Worm (Caenorhabditis elegans) whole organism, L2 larva: ENCODE measurements around the gene gst-33.
A peak's percentile ranks its signal among the peaks of the same experiment; 100 is the strongest.
"Not testable (repeated sequence)": the region's sequence is repeated elsewhere in the genome, so short reads cannot be mapped to it uniquely, and the experiment has no call there.

Experiments used
- C34F6.9 ChIP-seq: fragments of 150-350 bp; optimal IDR thresholded peaks from 2 replicates; lab custom pipeline; 2014; ENCODE audit warnings: missing biosample characterization, missing genetic modification characterization
- F13H6.1 ChIP-seq: sonication (generic microtip); optimal IDR thresholded peaks from 2 replicates; lab custom pipeline; 2016; ENCODE audit warnings: missing genetic modification characterization, missing compliant biosample characterization
- R02D3.7 ChIP-seq: fragments of 150-350 bp; optimal IDR thresholded peaks from 2 replicates; lab custom pipeline; 2014; ENCODE audit warnings: missing biosample characterization, missing genetic modification characterization
- ZK546.5 ChIP-seq: sonication (generic microtip); optimal IDR thresholded peaks from 2 replicates; lab custom pipeline; 2017; ENCODE audit warnings: missing biosample characterization, missing genetic modification characterization
- alr-1 ChIP-seq: fragments of 150-350 bp; optimal IDR thresholded peaks from 2 replicates; lab custom pipeline; 2014; ENCODE audit warnings: missing biosample characterization, missing genetic modification characterization
- ama-1 ChIP-seq: fragments of 150-350 bp; optimal IDR thresholded peaks from 2 replicates; lab custom pipeline; 2018; ENCODE audit warnings: inconsistent platforms
- blmp-1 ChIP-seq: sonication (generic microtip); optimal IDR thresholded peaks from 2 replicates; lab custom pipeline; 2017; ENCODE audit warnings: missing genetic modification characterization, mild to moderate bottlenecking, missing compliant biosample characterization, antibody characterized with exemption, moderate library complexity; ENCODE audit not compliant: insufficient read depth
- ceh-16 ChIP-seq: fragments of 150-350 bp; optimal IDR thresholded peaks from 2 replicates; lab custom pipeline; 2014; ENCODE audit warnings: missing biosample characterization, missing genetic modification characterization
- crh-2 ChIP-seq: sonication (generic microtip); optimal IDR thresholded peaks from 2 replicates; lab custom pipeline; 2017; ENCODE audit warnings: missing biosample characterization, missing genetic modification characterization
- dmd-4 ChIP-seq: sonication (generic microtip); optimal IDR thresholded peaks from 2 replicates; lab custom pipeline; 2017; ENCODE audit warnings: missing biosample characterization, missing genetic modification characterization
- egl-27 ChIP-seq: sonication (generic microtip); optimal IDR thresholded peaks from 3 replicates; lab custom pipeline; 2017; ENCODE audit warnings: missing biosample characterization, missing genetic modification reagents, missing genetic modification characterization
- fos-1 ChIP-seq: fragments of 150-350 bp; optimal IDR thresholded peaks from 2 replicates; lab custom pipeline; 2014; ENCODE audit warnings: missing biosample characterization, missing genetic modification characterization
- gmeb-1 ChIP-seq: fragments of 150-350 bp; optimal IDR thresholded peaks from 2 replicates; lab custom pipeline; 2014; ENCODE audit warnings: missing biosample characterization, missing genetic modification characterization
- lin-11 ChIP-seq: fragments of 150-350 bp; sonication (generic microtip); optimal IDR thresholded peaks from 2 replicates; lab custom pipeline; 2014; ENCODE audit warnings: missing biosample characterization, missing genetic modification characterization, inconsistent platforms, mixed read lengths
- lin-39 ChIP-seq: fragments of 150-350 bp; optimal IDR thresholded peaks from 2 replicates; lab custom pipeline; 2014; ENCODE audit warnings: missing biosample characterization, missing genetic modification reagents, missing genetic modification characterization
- lsy-2 ChIP-seq, 2 experiments: fragments of 150-350 bp in 1 of 2; sonication (generic microtip) in 1 of 2; optimal IDR thresholded peaks; 2 replicates each; lab custom pipeline; 2014 to 2017; ENCODE audit warnings: missing biosample characterization in 2 of 2, missing genetic modification characterization in 2 of 2
- mab-5 ChIP-seq: fragments of 150-350 bp; optimal IDR thresholded peaks from 2 replicates; lab custom pipeline; 2014; ENCODE audit warnings: missing biosample characterization, missing genetic modification characterization
- mbf-1 ChIP-seq: sonication (generic microtip); optimal IDR thresholded peaks from 2 replicates; lab custom pipeline; 2017; ENCODE audit warnings: missing biosample characterization, missing genetic modification characterization
- mdl-1 ChIP-seq, 2 experiments: fragments of 150-350 bp in 1 of 2; sonication (generic microtip) in 1 of 2; optimal IDR thresholded peaks; 2 replicates each; lab custom pipeline; 2017; ENCODE audit warnings: missing biosample characterization in 2 of 2, missing genetic modification characterization in 2 of 2
- nhr-10 ChIP-seq: sonication (generic microtip); optimal IDR thresholded peaks from 2 replicates; lab custom pipeline; 2017; ENCODE audit warnings: missing biosample characterization, missing genetic modification characterization
- nhr-11 ChIP-seq: fragments of 150-350 bp; optimal IDR thresholded peaks from 2 replicates; lab custom pipeline; 2014; ENCODE audit warnings: missing biosample characterization, missing genetic modification characterization
- nhr-129 ChIP-seq: fragments of 150-350 bp; optimal IDR thresholded peaks from 2 replicates; lab custom pipeline; 2014; ENCODE audit warnings: missing biosample characterization, missing genetic modification characterization
- nhr-21 ChIP-seq: fragments of 150-350 bp; optimal IDR thresholded peaks from 2 replicates; lab custom pipeline; 2014; ENCODE audit warnings: missing biosample characterization, missing genetic modification characterization
- nhr-23 ChIP-seq: fragments of 150-350 bp; optimal IDR thresholded peaks from 2 replicates; lab custom pipeline; 2014; ENCODE audit warnings: missing biosample characterization, missing genetic modification reagents, missing genetic modification characterization
- nhr-237 ChIP-seq: fragments of 150-350 bp; optimal IDR thresholded peaks from 2 replicates; lab custom pipeline; 2014; ENCODE audit warnings: missing biosample characterization, missing genetic modification characterization
- nhr-25 ChIP-seq: fragments of 150-350 bp; sonication (generic microtip); optimal IDR thresholded peaks from 3 replicates; lab custom pipeline; 2014; ENCODE audit warnings: missing biosample characterization, missing genetic modification characterization
- sem-4 ChIP-seq: fragments of 150-350 bp; optimal IDR thresholded peaks from 2 replicates; lab custom pipeline; 2014; ENCODE audit warnings: missing biosample characterization, missing genetic modification reagents, missing genetic modification characterization
- sma-3 ChIP-seq: sonication (generic microtip); optimal IDR thresholded peaks from 2 replicates; lab custom pipeline; 2016; ENCODE audit warnings: missing genetic modification reagents, missing genetic modification characterization, missing compliant biosample characterization
- sma-9 ChIP-seq, 2 experiments: fragments of 150-350 bp in 1 of 2; sonication (generic microtip) in 1 of 2; optimal IDR thresholded peaks; 2 replicates each; lab custom pipeline; 2014 to 2016; ENCODE audit warnings: missing genetic modification characterization in 2 of 2, mild to moderate bottlenecking in 1 of 2, missing biosample characterization in 1 of 2, missing compliant biosample characterization in 1 of 2, missing genetic modification reagents in 1 of 2, moderate library complexity in 1 of 2
- snpc-4 ChIP-seq: fragments of 150-350 bp; optimal IDR thresholded peaks from 2 replicates; lab custom pipeline; 2014; ENCODE audit warnings: missing biosample characterization, missing genetic modification characterization
- unc-62 ChIP-seq: fragments of 150-350 bp; optimal IDR thresholded peaks from 2 replicates; lab custom pipeline; 2014; ENCODE audit warnings: missing biosample characterization, missing genetic modification reagents, missing genetic modification characterization
- zag-1 ChIP-seq: fragments of 150-350 bp; optimal IDR thresholded peaks from 2 replicates; lab custom pipeline; 2014; ENCODE audit warnings: missing biosample characterization, missing genetic modification characterization
- ztf-1 ChIP-seq: fragments of 200-800 bp; sonication (Bioruptor generic); conservative IDR thresholded peaks from 2 replicates; pipeline ENCODE4 v1.3.6; 2022; ENCODE audit warnings: missing genetic modification characterization, missing compliant biosample characterization
- ztf-11 ChIP-seq: sonication (generic microtip); optimal IDR thresholded peaks from 2 replicates; lab custom pipeline; 2017; ENCODE audit warnings: missing biosample characterization, missing genetic modification characterization
- ztf-4 ChIP-seq: fragments of 150-350 bp; optimal IDR thresholded peaks from 2 replicates; lab custom pipeline; 2014; ENCODE audit warnings: missing biosample characterization, missing genetic modification characterization

gst-33 gene

DNA sequence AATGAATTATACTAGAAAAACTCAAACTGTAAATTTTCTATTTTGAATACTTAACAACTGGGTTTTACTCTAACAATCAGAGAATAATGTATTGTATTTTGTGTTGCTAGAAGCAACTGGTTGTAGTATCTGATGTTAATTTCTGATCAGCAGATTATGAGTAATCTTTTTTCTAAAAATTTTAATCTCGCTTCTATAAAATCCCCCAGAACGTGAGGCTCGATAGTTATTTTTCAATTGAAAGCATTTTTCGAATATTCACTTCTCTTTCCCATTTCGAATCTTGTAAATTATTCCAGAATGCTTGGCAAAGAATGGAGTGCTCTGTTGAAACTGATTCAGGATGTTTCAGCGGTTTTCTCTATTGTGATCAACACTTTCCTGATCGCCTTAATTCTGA is 49.5 kb upstream of the gst-33 start, which contains the start of gene str-227:
str-227 (plus strand) TSS at position 301 of the 400 bp plus-strand sequence.
- TF ChIP-seq nhr-237 (tag; lab: Kevin White, UChicago) (no peak), blmp-1 (tag; lab: Kevin White, UChicago) (no peak), nhr-129 (tag; lab: Kevin White, UChicago) (no peak), alr-1 (no peak), mbf-1 (tag; lab: Kevin White, UChicago) (no peak), nhr-10 (tag; lab: Kevin White, UChicago) (no peak), unc-62 (no peak), lsy-2 (tag; optimal IDR thresholded peaks at IDR 0.05; lab: Kevin White, UChicago) (no peak), nhr-11 (tag; lab: Kevin White, UChicago) (no peak), nhr-25 (no peak), ztf-1 (GFP tag; lab: Robert Waterston, UW) (no peak)
- TF ChIP-seq, all 48 proteins: peak for 0

DNA sequence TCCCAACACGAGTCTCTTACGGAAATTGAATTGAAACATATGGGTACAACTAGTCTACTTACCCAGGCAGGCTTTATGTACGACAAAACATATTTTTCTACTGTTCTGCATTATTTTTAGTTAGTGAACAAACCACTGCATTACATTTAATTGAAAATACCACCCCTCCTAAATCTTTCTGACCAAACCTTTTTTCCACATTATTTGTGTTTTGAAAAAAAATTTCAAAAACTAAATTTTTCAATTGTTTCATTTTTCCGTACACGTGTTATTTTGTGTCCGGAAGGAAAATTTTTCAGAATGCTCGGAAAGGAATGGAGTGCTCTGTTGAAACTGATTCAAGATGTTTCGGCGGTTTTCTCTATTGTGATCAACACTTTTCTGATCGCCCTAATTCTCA is 44.0 kb upstream of the gst-33 start, which contains the start of gene str-226:
str-226 (plus strand) TSS at position 301 of the 400 bp plus-strand sequence.
- no peak for TF ChIP-seq lsy-2 (tag; optimal IDR thresholded peaks at IDR 0.05; lab: Kevin White, UChicago)
- TF ChIP-seq ama-1 (lab: Kevin White, UChicago): no peak
- no peak for TF ChIP-seq snpc-4
- TF ChIP-seq R02D3.7 (tag; lab: Kevin White, UChicago): no peak
- TF ChIP-seq alr-1: no peak
- TF ChIP-seq nhr-21: no peak
- TF ChIP-seq ZK546.5 (tag; lab: Kevin White, UChicago): no peak
- no peak for TF ChIP-seq zag-1
- TF ChIP-seq, all 48 proteins: peak for 0

DNA sequence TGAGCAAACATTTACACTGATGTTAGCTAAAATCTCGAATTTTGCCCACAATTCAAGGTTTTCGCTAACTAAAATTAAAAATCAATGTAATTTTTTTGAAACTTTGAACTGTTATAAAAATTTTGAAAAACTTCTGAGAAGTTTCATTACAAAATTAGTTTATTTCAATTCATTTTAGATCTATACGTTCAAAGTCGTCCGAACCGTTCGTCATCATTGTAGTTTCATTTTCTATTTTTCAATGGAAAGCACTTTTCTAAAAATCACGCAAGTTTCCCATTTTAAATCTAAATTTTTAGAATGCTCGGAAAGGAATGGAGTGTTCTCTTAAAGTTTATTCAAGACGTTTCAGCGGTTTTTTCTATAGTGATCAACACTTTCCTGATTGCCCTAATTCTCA is 41.5 kb upstream of the gst-33 start, which contains the start of gene str-228:
str-228 (plus strand) TSS at position 301 of the 400 bp plus-strand sequence.
- TF ChIP-seq sem-4 (tag; lab: Kevin White, UChicago): no peak
- TF ChIP-seq egl-27 (tag; lab: Kevin White, UChicago): no peak
- TF ChIP-seq blmp-1 (tag; lab: Kevin White, UChicago): no peak
- TF ChIP-seq sma-3: no peak
- TF ChIP-seq R02D3.7 (tag; lab: Kevin White, UChicago): no peak
- TF ChIP-seq C34F6.9 (tag; lab: Kevin White, UChicago): no peak
- TF ChIP-seq ztf-4: no peak
- TF ChIP-seq dmd-4 (tag; lab: Kevin White, UChicago): no peak
- no peak for TF ChIP-seq ama-1 (lab: Kevin White, UChicago)
- TF ChIP-seq unc-62: no peak

DNA sequence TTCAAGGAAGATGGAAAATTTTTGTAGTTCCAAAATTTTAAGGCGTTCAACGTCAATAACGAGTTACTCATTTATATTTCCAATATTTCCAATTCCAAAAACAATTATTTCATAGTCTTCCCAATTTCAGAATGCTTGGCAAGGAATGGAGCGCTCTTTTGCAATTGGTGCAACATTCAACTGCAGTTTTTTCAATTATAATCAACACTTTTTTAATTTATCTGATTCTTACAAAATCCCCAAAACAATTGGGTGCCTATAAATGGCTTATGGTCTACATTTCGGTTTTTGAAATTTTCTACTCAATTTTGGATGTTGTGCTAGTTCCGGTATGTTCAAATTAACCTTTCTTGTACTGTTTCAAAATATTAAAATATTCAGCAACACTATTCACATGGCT is 39.3 kb upstream of the gst-33 start, which contains the start of gene str-225:
str-225 (plus strand) TSS at position 132 of the 400 bp plus-strand sequence.
- TF ChIP-seq sem-4 (tag; lab: Kevin White, UChicago) (no peak), nhr-25 (no peak), egl-27 (tag; lab: Kevin White, UChicago) (no peak), ama-1 (lab: Kevin White, UChicago) (no peak), lin-39 (no peak), nhr-23 (tag; lab: Kevin White, UChicago) (no peak), ceh-16 (tag; lab: Kevin White, UChicago) (no peak), ztf-4 (no peak), snpc-4 (no peak), F13H6.1 (tag; lab: Kevin White, UChicago) (no peak), mdl-1 (tag; optimal IDR thresholded peaks at IDR 0.05; lab: Kevin White, UChicago) (no peak), unc-62 (no peak), lsy-2 (tag; optimal IDR thresholded peaks at IDR 0.05; lab: Kevin White, UChicago) (no peak), sma-3 (no peak)
- TF ChIP-seq, all 48 proteins: peak for 0

DNA sequence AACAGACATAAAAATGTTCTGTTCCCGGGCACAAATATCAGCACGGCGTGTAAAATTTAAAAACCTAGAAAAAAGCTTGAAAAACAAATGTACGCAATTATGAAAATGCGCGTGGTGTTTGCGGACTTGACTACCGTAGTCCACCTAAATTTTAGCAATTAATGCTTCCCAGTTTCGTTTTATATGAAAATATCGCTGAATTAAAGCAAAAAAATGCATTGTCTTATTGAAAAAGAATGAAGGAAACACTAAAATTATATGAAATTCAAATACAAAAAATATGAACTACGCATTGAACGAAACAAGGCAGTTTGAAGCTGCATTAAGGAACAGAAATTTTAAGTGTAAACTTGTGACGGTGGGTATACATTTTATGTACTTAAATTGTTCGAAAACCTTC is 37.9 kb upstream of the gst-33 start, which contains the start of gene ugt-64:
ugt-64 (minus strand) TSS at position 101 of the 400 bp plus-strand sequence.
- not testable (repeated sequence) for TF ChIP-seq unc-62; crh-2 (tag; lab: Kevin White, UChicago); ztf-11

DNA sequence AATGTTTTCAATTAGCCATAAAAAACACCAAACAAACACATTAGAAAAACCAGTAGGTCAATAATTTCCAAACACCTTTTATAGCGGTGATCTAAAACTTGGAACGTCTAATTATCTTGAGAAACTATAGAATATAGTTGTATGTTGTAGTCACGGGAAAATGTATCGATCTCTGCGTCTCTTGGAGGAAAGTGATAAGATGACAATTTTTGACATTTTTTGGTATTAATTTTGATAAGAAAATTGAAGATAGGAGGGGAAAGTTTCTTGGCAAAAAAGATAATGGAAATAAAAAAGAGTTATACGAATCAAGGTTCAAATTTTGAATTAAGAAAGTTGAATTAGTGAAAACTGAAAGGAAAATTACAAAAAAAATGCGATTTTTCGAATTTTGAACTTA is 37.4 kb upstream of the gst-33 start:
- peak; percentile 25 for TF ChIP-seq sma-3
- peak; percentile 77 for TF ChIP-seq fos-1 (tag; lab: Kevin White, UChicago)
- peak; percentile 70 for TF ChIP-seq blmp-1 (tag; lab: Kevin White, UChicago)
- peak; percentile 64 for TF ChIP-seq crh-2 (tag; lab: Kevin White, UChicago)
- no peak for TF ChIP-seq mab-5
- TF ChIP-seq ceh-16 (tag; lab: Kevin White, UChicago): no peak
- no peak for TF ChIP-seq lin-11 (tag; lab: Kevin White, UChicago)
- TF ChIP-seq gmeb-1 (tag; lab: Kevin White, UChicago): peak; percentile 20
- peak; percentile 79 for TF ChIP-seq sma-9 (GFP tag; optimal IDR thresholded peaks at IDR 0.05; lab: Kevin White, UChicago)
- TF ChIP-seq sma-9 (tag; optimal IDR thresholded peaks at IDR 0.05; lab: Kevin White, UChicago): no peak
